Worm (Caenorhabditis elegans) whole organism, L3 larva: ENCODE measurements around the gene str-135.

Experiments used
- R02D3.7 ChIP-seq: fragments of 150-350 bp; optimal IDR thresholded peaks from 2 replicates; lab custom pipeline; 2014; ENCODE audit warnings: missing biosample characterization, missing genetic modification characterization
- ZK546.5 ChIP-seq: sonication (generic microtip); optimal IDR thresholded peaks from 2 replicates; lab custom pipeline; 2017; ENCODE audit warnings: missing biosample characterization, missing genetic modification characterization
- aly-2 ChIP-seq: fragments of 150-350 bp; optimal IDR thresholded peaks from 2 replicates; lab custom pipeline; 2014; ENCODE audit warnings: missing biosample characterization, missing genetic modification characterization
- ceh-16 ChIP-seq: sonication (generic microtip); optimal IDR thresholded peaks from 2 replicates; lab custom pipeline; 2017; ENCODE audit warnings: missing biosample characterization, missing genetic modification characterization
- ceh-28 ChIP-seq: fragments of 150-350 bp; optimal IDR thresholded peaks from 2 replicates; lab custom pipeline; 2014; ENCODE audit warnings: missing biosample characterization, missing genetic modification reagents, missing genetic modification characterization
- ceh-82 ChIP-seq: fragments of 150-350 bp; optimal IDR thresholded peaks from 2 replicates; lab custom pipeline; 2014; ENCODE audit warnings: missing biosample characterization, missing genetic modification characterization
- ceh-9 ChIP-seq: sonication (generic microtip); optimal IDR thresholded peaks from 2 replicates; lab custom pipeline; 2018; ENCODE audit warnings: missing biosample characterization, missing genetic modification characterization
- daf-12 ChIP-seq: fragments of 150-350 bp; optimal IDR thresholded peaks from 2 replicates; lab custom pipeline; 2014; ENCODE audit warnings: missing biosample characterization, missing genetic modification reagents, missing genetic modification characterization
- egl-27 ChIP-seq: sonication (generic microtip); optimal IDR thresholded peaks from 4 replicates; lab custom pipeline; 2017; ENCODE audit warnings: missing biosample characterization, missing genetic modification reagents, missing genetic modification characterization
- egl-5 ChIP-seq: fragments of 150-350 bp; optimal IDR thresholded peaks from 2 replicates; lab custom pipeline; 2017; ENCODE audit warnings: missing biosample characterization, missing genetic modification reagents, missing genetic modification characterization, inconsistent platforms
- elt-1 ChIP-seq: fragments of 150-350 bp; optimal IDR thresholded peaks from 2 replicates; lab custom pipeline; 2014; ENCODE audit warnings: missing biosample characterization, missing genetic modification characterization
- elt-2 ChIP-seq: sonication (generic microtip); optimal IDR thresholded peaks from 2 replicates; lab custom pipeline; 2016; ENCODE audit warnings: missing genetic modification reagents, mild to moderate bottlenecking, missing genetic modification characterization, missing compliant biosample characterization
- eor-1 ChIP-seq, 2 experiments: fragments of 150-350 bp; optimal IDR thresholded peaks; 2 replicates each; lab custom pipeline; 2014 to 2018; ENCODE audit warnings: missing biosample characterization in 2 of 2, missing genetic modification characterization in 2 of 2
- fos-1 ChIP-seq: fragments of 150-350 bp; optimal IDR thresholded peaks from 2 replicates; lab custom pipeline; 2014; ENCODE audit warnings: missing biosample characterization, missing genetic modification characterization
- hmg-11 ChIP-seq: sonication (generic microtip); optimal IDR thresholded peaks from 2 replicates; lab custom pipeline; 2016; ENCODE audit warnings: missing genetic modification characterization, missing compliant biosample characterization
- jun-1 ChIP-seq: fragments of 150-350 bp; optimal IDR thresholded peaks from 2 replicates; lab custom pipeline; 2014; ENCODE audit warnings: missing biosample characterization, missing genetic modification reagents, missing genetic modification characterization
- lin-15B ChIP-seq: fragments of 150-350 bp; optimal IDR thresholded peaks from 2 replicates; lab custom pipeline; 2014; ENCODE audit warnings: missing biosample characterization, missing genetic modification characterization
- lin-39 ChIP-seq: fragments of 150-350 bp; optimal IDR thresholded peaks from 2 replicates; lab custom pipeline; 2018; ENCODE audit warnings: missing biosample characterization, missing genetic modification reagents, missing genetic modification characterization
- lsy-12 ChIP-seq: sonication (generic microtip); optimal IDR thresholded peaks from 2 replicates; lab custom pipeline; 2016; ENCODE audit warnings: mild to moderate bottlenecking, missing genetic modification characterization, missing compliant biosample characterization
- mdl-1 ChIP-seq: fragments of 150-350 bp; optimal IDR thresholded peaks from 2 replicates; lab custom pipeline; 2014; ENCODE audit warnings: missing biosample characterization, missing genetic modification characterization
- nfya-1 ChIP-seq: sonication (generic microtip); optimal IDR thresholded peaks from 2 replicates; lab custom pipeline; 2017; ENCODE audit warnings: missing genetic modification characterization, mild to moderate bottlenecking, missing compliant biosample characterization, antibody characterized with exemption, moderate library complexity; ENCODE audit not compliant: insufficient read depth
- nhr-12 ChIP-seq: fragments of 150-350 bp; optimal IDR thresholded peaks from 2 replicates; lab custom pipeline; 2014; ENCODE audit warnings: missing biosample characterization, missing genetic modification characterization
- nhr-237 ChIP-seq: fragments of 150-350 bp; optimal IDR thresholded peaks from 2 replicates; lab custom pipeline; 2014; ENCODE audit warnings: missing biosample characterization, missing genetic modification characterization
- nhr-25 ChIP-seq: sonication (generic microtip); optimal IDR thresholded peaks from 2 replicates; lab custom pipeline; 2017; ENCODE audit warnings: missing biosample characterization, missing genetic modification characterization
- nhr-28 ChIP-seq: fragments of 150-350 bp; optimal IDR thresholded peaks from 2 replicates; lab custom pipeline; 2014; ENCODE audit warnings: missing biosample characterization, missing genetic modification characterization
- nhr-67 ChIP-seq: fragments of 150-350 bp; optimal IDR thresholded peaks from 2 replicates; lab custom pipeline; 2014; ENCODE audit warnings: missing biosample characterization, missing genetic modification characterization
- nhr-76 ChIP-seq: fragments of 150-350 bp; sonication (generic microtip); optimal IDR thresholded peaks from 5 replicates; lab custom pipeline; 2014; ENCODE audit warnings: missing biosample characterization, missing genetic modification characterization
- nhr-77 ChIP-seq: fragments of 150-350 bp; optimal IDR thresholded peaks from 2 replicates; lab custom pipeline; 2014; ENCODE audit warnings: missing biosample characterization, missing genetic modification characterization
- pha-4 ChIP-seq: fragments of 150-350 bp; optimal IDR thresholded peaks from 2 replicates; lab custom pipeline; 2014; ENCODE audit warnings: missing biosample characterization, missing genetic modification reagents, missing genetic modification characterization
- pqm-1 ChIP-seq: fragments of 150-350 bp; optimal IDR thresholded peaks from 2 replicates; lab custom pipeline; 2017; ENCODE audit warnings: missing biosample characterization, missing genetic modification characterization, inconsistent platforms
- skn-1 ChIP-seq: fragments of 150-350 bp; optimal IDR thresholded peaks from 2 replicates; lab custom pipeline; 2014; ENCODE audit warnings: missing biosample characterization, missing genetic modification characterization
- tbx-2 ChIP-seq: sonication (generic microtip); optimal IDR thresholded peaks from 2 replicates; lab custom pipeline; 2016; ENCODE audit warnings: mild to moderate bottlenecking, missing genetic modification characterization, missing compliant biosample characterization
- unc-39 ChIP-seq: sonication (generic microtip); optimal IDR thresholded peaks from 4 replicates; lab custom pipeline; 2017; ENCODE audit warnings: missing biosample characterization, missing genetic modification characterization
- unc-62 ChIP-seq: fragments of 150-350 bp; sonication (generic microtip); optimal IDR thresholded peaks from 4 replicates; lab custom pipeline; 2014; ENCODE audit warnings: missing biosample characterization, missing genetic modification reagents, missing genetic modification characterization
- ztf-11 ChIP-seq: fragments of 150-350 bp; optimal IDR thresholded peaks from 2 replicates; lab custom pipeline; 2014; ENCODE audit warnings: missing biosample characterization, missing genetic modification characterization
- ztf-4 ChIP-seq: fragments of 150-350 bp; optimal IDR thresholded peaks from 2 replicates; lab custom pipeline; 2014; ENCODE audit warnings: missing biosample characterization, missing genetic modification characterization

The str-135 gene

ce11 chrV:8280770-8281169 lies at the start of gene str-135:
Gene str-135 (minus strand): TSS chrV:8280870.
- TF ChIP-seq lsy-12 (no peak), nhr-28 (tag; lab: Kevin White, UChicago) (no peak), ceh-16 (tag; lab: Kevin White, UChicago) (no peak), elt-1 (no peak), jun-1 (tag; lab: Kevin White, UChicago) (no peak), pqm-1 (tag; lab: Kevin White, UChicago) (no peak), eor-1 (tag; optimal IDR thresholded peaks at IDR 0.05; lab: Kevin White, UChicago) (no peak), ztf-11 (no peak), egl-27 (tag; lab: Kevin White, UChicago) (no peak)

DNA sequence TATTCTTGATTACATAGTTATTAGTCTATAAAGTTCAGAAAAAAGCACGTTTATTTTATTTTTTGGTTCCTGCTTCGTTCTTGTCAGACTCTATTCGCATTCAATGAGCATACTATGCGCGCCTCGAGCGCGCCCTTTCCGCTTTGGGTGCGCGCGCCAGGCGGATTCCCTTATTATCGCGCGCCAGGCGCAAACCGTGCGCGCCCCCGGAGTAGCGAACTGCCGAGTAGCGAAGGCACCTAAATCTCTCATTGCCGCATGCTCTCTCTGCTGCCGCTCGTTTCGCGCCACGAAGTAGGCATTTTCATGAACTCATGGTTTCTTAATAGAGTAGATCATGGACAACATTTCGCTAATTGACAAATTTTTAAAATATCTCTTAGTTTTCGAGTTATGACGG lies 46.4 kb upstream of the str-135 start:
- TF ChIP-seq ceh-9 (no peak), jun-1 (tag; lab: Kevin White, UChicago) (no peak), nhr-28 (tag; lab: Kevin White, UChicago) (no peak), pqm-1 (tag; lab: Kevin White, UChicago) (no peak), aly-2 (no peak), nhr-25 (tag; lab: Kevin White, UChicago) (no peak), elt-1 (no peak), lin-39 (tag; lab: Kevin White, UChicago) (no peak), daf-12 (tag; lab: Kevin White, UChicago) (no peak), ztf-11 (no peak), nhr-77 (tag; lab: Kevin White, UChicago) (no peak), ceh-82 (no peak), mdl-1 (tag; lab: Kevin White, UChicago) (no peak), elt-2 (tag; lab: Kevin White, UChicago) (no peak), eor-1 (tag; optimal IDR thresholded peaks at IDR 0.05; lab: Kevin White, UChicago) (no peak), unc-39 (tag; lab: Kevin White, UChicago) (no peak)
- TF ChIP-seq, all 47 proteins: peak for 0

- TF ChIP-seq hmg-11 (tag; lab: Kevin White, UChicago) (no peak), nhr-76 (tag; lab: Kevin White, UChicago) (no peak), mdl-1 (tag; lab: Kevin White, UChicago) (no peak), unc-62 (GFP tag; lab: Kevin White, UChicago) (no peak), ztf-11 (no peak), ZK546.5 (no peak), nhr-12 (no peak), ztf-4 (no peak), lin-15B (tag; lab: Kevin White, UChicago) (no peak), pha-4 (no peak), lsy-12 (no peak), pqm-1 (tag; lab: Kevin White, UChicago) (no peak), skn-1 (no peak), daf-12 (tag; lab: Kevin White, UChicago) (no peak), unc-39 (tag; lab: Kevin White, UChicago) (no peak), egl-5 (tag; lab: Kevin White, UChicago) (no peak), nhr-237 (tag; lab: Kevin White, UChicago) (no peak)
Observed at ce11 chrV:8325906-8326305, 45.2 kb upstream of the str-135 start.

DNA sequence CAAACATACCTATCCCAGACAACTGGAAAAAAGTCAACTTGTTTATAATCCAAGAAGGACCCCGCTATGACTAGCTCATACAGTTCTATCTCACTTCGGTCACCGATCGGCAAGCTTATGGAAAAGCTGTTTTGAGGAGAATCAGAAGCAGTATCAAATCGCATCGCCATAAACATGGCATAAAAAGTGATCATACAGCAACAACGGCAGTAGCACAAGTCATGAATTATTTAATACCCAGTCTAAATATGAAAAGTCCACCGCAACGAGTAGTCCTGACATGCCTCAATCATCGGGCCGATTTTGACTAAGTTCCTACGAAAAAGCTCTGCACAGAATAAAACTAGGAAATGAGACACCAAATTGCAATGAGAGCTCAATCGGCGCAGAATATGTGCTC lies 42.9 kb upstream of the str-135 start:
- TF ChIP-seq mdl-1 (tag; lab: Kevin White, UChicago) (no peak), pha-4 (no peak), nfya-1 (tag; lab: Kevin White, UChicago) (no peak), daf-12 (tag; lab: Kevin White, UChicago) (no peak), egl-27 (tag; lab: Kevin White, UChicago) (no peak), tbx-2 (tag; lab: Kevin White, UChicago) (no peak)

DNA sequence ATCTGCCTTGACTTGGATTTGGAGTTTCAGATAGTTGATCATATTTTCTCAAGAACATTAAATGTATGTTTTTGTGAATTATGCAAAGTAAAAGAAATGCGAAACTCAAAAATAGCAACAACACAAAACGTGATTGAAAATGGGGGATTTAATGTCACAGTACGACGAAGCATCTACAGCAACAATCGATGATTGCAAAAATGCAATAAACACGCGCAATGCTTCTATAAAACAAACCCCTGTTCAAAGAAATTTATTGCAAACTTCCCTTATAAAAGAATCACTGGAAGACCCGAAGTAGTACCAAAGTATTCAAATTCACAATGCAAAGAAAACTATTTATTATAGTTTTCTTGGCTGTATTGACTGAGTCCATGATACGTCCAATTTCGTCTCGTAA lies 37.5 kb upstream of the str-135 start, which contains the start of gene clec-219:
TSS of gene clec-219 (plus strand) at position 301 of the 400 bp plus-strand sequence.
- no peak for TF ChIP-seq nhr-28 (tag; lab: Kevin White, UChicago)
- TF ChIP-seq aly-2, result no peak
- TF ChIP-seq ceh-9, result no peak
- TF ChIP-seq nfya-1 (tag; lab: Kevin White, UChicago), result no peak
- TF ChIP-seq nhr-12, result no peak
- TF ChIP-seq unc-39 (tag; lab: Kevin White, UChicago), result no peak
- no peak for TF ChIP-seq ceh-28
- no peak for TF ChIP-seq nhr-67 (tag; lab: Kevin White, UChicago)
- no peak for TF ChIP-seq R02D3.7 (tag; lab: Kevin White, UChicago)
- no peak for TF ChIP-seq fos-1 (tag; lab: Kevin White, UChicago)
- TF ChIP-seq egl-27 (tag; lab: Kevin White, UChicago), result no peak
